Fruit fly (Drosophila melanogaster) whole organism, embryonic: ENCODE data around the gene heix.
A peak's percentile ranks its signal among the peaks of the same experiment; 100 is the strongest.

ENCODE experiments used
- CG10366 ChIP-seq: fragments of 200-800 bp; sonication (Bioruptor generic); IDR thresholded peaks from 2 replicates; pipeline ENCODE4 v1.3.6; 2022; ENCODE audit warnings: missing biosample characterization, missing genetic modification characterization
- CG12219 ChIP-seq: fragments of 200-800 bp; sonication (Bioruptor generic); optimal IDR thresholded peaks from 3 replicates; lab custom pipeline; 2018; ENCODE audit warnings: missing biosample characterization, mild to moderate bottlenecking, missing genetic modification characterization
- CG12391 ChIP-seq: fragments of 200-800 bp; sonication (Bioruptor generic); optimal IDR thresholded peaks from 3 replicates; lab custom pipeline; 2018; ENCODE audit warnings: missing biosample characterization, mild to moderate bottlenecking, missing genetic modification characterization, moderate library complexity
- CG13775 ChIP-seq: fragments of 200-800 bp; sonication (Bioruptor generic); optimal IDR thresholded peaks from 3 replicates; lab custom pipeline; 2017; ENCODE audit warnings: missing biosample characterization, mild to moderate bottlenecking, missing genetic modification characterization
- CG15269 ChIP-seq: fragments of 200-800 bp; sonication (Bioruptor generic); optimal IDR thresholded peaks from 2 replicates; lab custom pipeline; 2018; ENCODE audit warnings: missing biosample characterization, mild to moderate bottlenecking, missing genetic modification characterization, moderate library complexity
- CG1603 ChIP-seq: fragments of 200-800 bp; sonication (Bioruptor generic); optimal IDR thresholded peaks from 2 replicates; lab custom pipeline; 2019; ENCODE audit warnings: missing biosample characterization, mild to moderate bottlenecking, missing genetic modification characterization, moderate library complexity
- CG16813 ChIP-seq: fragments of 200-800 bp; sonication (Bioruptor generic); IDR thresholded peaks from 3 replicates; pipeline ENCODE4 v1.3.6; 2022; ENCODE audit warnings: missing biosample characterization, missing genetic modification characterization; ENCODE audit not compliant: partially characterized antibody
- CG17385 ChIP-seq: fragments of 200-800 bp; sonication (Bioruptor generic); optimal IDR thresholded peaks from 3 replicates; lab custom pipeline; 2018; ENCODE audit warnings: missing biosample characterization, mild to moderate bottlenecking, missing genetic modification characterization
- CG3281 ChIP-seq: fragments of 200-800 bp; sonication (Bioruptor generic); optimal IDR thresholded peaks from 3 replicates; lab custom pipeline; 2017; ENCODE audit warnings: missing biosample characterization, mild to moderate bottlenecking, missing genetic modification characterization
- CG4617 ChIP-seq: fragments of 200-800 bp; sonication (Bioruptor generic); optimal IDR thresholded peaks from 3 replicates; lab custom pipeline; 2016; ENCODE audit warnings: missing biosample characterization, missing genetic modification characterization, borderline replicate concordance
- CG7271 ChIP-seq: fragments of 200-800 bp; sonication (Bioruptor generic); optimal IDR thresholded peaks from 2 replicates; lab custom pipeline; 2018; ENCODE audit warnings: missing biosample characterization, mild to moderate bottlenecking, missing genetic modification characterization, moderate library complexity
- CG7372 ChIP-seq: fragments of 200-800 bp; sonication (Bioruptor generic); IDR thresholded peaks from 2 replicates; pipeline ENCODE4 v1.3.6; 2022; ENCODE audit warnings: missing biosample characterization, missing genetic modification characterization
- CG8359 ChIP-seq: fragments of 200-800 bp; sonication (Bioruptor generic); optimal IDR thresholded peaks from 2 replicates; lab custom pipeline; 2017; ENCODE audit warnings: missing biosample characterization, mild to moderate bottlenecking, missing genetic modification characterization, borderline replicate concordance
- CG8924 ChIP-seq: fragments of 200-800 bp; optimal IDR thresholded peaks from 3 replicates; lab custom pipeline; 2019; ENCODE audit warnings: missing biosample characterization, mild to moderate bottlenecking, missing genetic modification characterization, moderate library complexity
- CHES-1-like ChIP-seq: fragments of 200-800 bp; sonication (Bioruptor generic); optimal IDR thresholded peaks from 2 replicates; lab custom pipeline; 2016; ENCODE audit warnings: missing biosample characterization, missing genetic modification characterization
- Chrac-16 ChIP-seq: fragments of 200-800 bp; sonication (Bioruptor generic); optimal IDR thresholded peaks from 3 replicates; lab custom pipeline; 2016; ENCODE audit warnings: missing biosample characterization, missing genetic modification characterization
- CrebB ChIP-seq: fragments of 200-800 bp; sonication (Bioruptor generic); optimal IDR thresholded peaks from 3 replicates; lab custom pipeline; 2018; ENCODE audit warnings: missing biosample characterization, mild to moderate bottlenecking, missing genetic modification characterization
- Dip3 ChIP-seq: fragments of 200-800 bp; sonication (Bioruptor generic); optimal IDR thresholded peaks from 3 replicates; lab custom pipeline; 2016; ENCODE audit warnings: missing biosample characterization, missing genetic modification characterization
- Dref ChIP-seq: fragments of 200-800 bp; sonication (Bioruptor generic); IDR thresholded peaks from 2 replicates; pipeline ENCODE4 v1.3.6; 2022; ENCODE audit warnings: missing biosample characterization, missing genetic modification characterization
- Eip74EF ChIP-seq, 2 experiments: fragments of 200-800 bp in 1 of 2; fragments of >200 bp in 1 of 2; sonication (Bioruptor generic) in 1 of 2; optimal IDR thresholded peaks; 2 replicates each; lab custom pipeline; 2017 to 2019; ENCODE audit warnings: missing biosample characterization in 2 of 2, missing genetic modification characterization in 2 of 2, mild to moderate bottlenecking in 1 of 2, moderate library complexity in 1 of 2
- Hey ChIP-seq: fragments of 200-800 bp; sonication (Bioruptor generic); optimal IDR thresholded peaks from 3 replicates; lab custom pipeline; 2018; ENCODE audit warnings: missing biosample characterization, mild to moderate bottlenecking, missing genetic modification characterization
- Hsf ChIP-seq: fragments of 200-800 bp; sonication (Bioruptor generic); optimal IDR thresholded peaks from 3 replicates; lab custom pipeline; 2016; ENCODE audit warnings: missing biosample characterization, missing genetic modification characterization
- Lhr ChIP-seq: fragments of 200-800 bp; sonication (Bioruptor generic); optimal IDR thresholded peaks from 3 replicates; lab custom pipeline; 2017; ENCODE audit warnings: mild to moderate bottlenecking, missing biosample characterization, missing genetic modification reagents, missing genetic modification characterization
- MTF-1 ChIP-seq: fragments of 200-800 bp; sonication (Bioruptor generic); optimal IDR thresholded peaks from 2 replicates; lab custom pipeline; 2018; ENCODE audit warnings: missing biosample characterization, mild to moderate bottlenecking, missing genetic modification characterization, borderline replicate concordance
- Vsx1 ChIP-seq: fragments of 200-800 bp; sonication (Bioruptor generic); optimal IDR thresholded peaks from 2 replicates; lab custom pipeline; 2017; ENCODE audit warnings: missing biosample characterization, mild to moderate bottlenecking, missing genetic modification characterization, missing genetic modification reagents
- YL-1 ChIP-seq: fragments of 200-800 bp; sonication (Bioruptor generic); optimal IDR thresholded peaks from 3 replicates; lab custom pipeline; 2017; ENCODE audit warnings: missing biosample characterization, mild to moderate bottlenecking, missing genetic modification characterization
- ab ChIP-seq: fragments of 200-800 bp; sonication (Bioruptor generic); optimal IDR thresholded peaks from 2 replicates; lab custom pipeline; 2016; ENCODE audit warnings: missing biosample characterization, missing genetic modification characterization
- danr ChIP-seq: fragments of 200-800 bp; sonication (Bioruptor generic); IDR thresholded peaks from 2 replicates; pipeline ENCODE4 v1.3.6; 2022; ENCODE audit warnings: missing biosample characterization, missing genetic modification characterization
- dimm ChIP-seq: fragments of 200-800 bp; sonication (Bioruptor generic); IDR thresholded peaks from 2 replicates; pipeline ENCODE4 v1.3.6; 2022; ENCODE audit warnings: missing biosample characterization, missing genetic modification characterization
- dmrt11E ChIP-seq: fragments of 200-800 bp; sonication (Bioruptor generic); optimal IDR thresholded peaks from 3 replicates; lab custom pipeline; 2018; ENCODE audit warnings: missing biosample characterization, mild to moderate bottlenecking, missing genetic modification characterization, moderate library complexity
- gcm2 ChIP-seq: fragments of 200-800 bp; sonication (Bioruptor generic); optimal IDR thresholded peaks from 2 replicates; lab custom pipeline; 2016; ENCODE audit warnings: missing biosample characterization, missing genetic modification characterization
- grau ChIP-seq: fragments of 200-800 bp; optimal IDR thresholded peaks from 3 replicates; lab custom pipeline; 2019; ENCODE audit warnings: missing biosample characterization, mild to moderate bottlenecking, missing genetic modification characterization, moderate library complexity
- gsb-n ChIP-seq: fragments of 200-800 bp; sonication (Bioruptor generic); optimal IDR thresholded peaks from 3 replicates; lab custom pipeline; 2018; ENCODE audit warnings: missing biosample characterization, mild to moderate bottlenecking, missing genetic modification characterization
- gt ChIP-seq: fragments of 200-800 bp; sonication (Bioruptor generic); IDR thresholded peaks from 2 replicates; pipeline ENCODE4 v1.3.6; 2022; ENCODE audit warnings: missing biosample characterization, missing genetic modification characterization
- hkb ChIP-seq, 2 experiments: fragments of 200-800 bp in 1 of 2; fragments of >200 bp in 1 of 2; sonication (Bioruptor generic) in 1 of 2; IDR thresholded peaks in 1 of 2; optimal IDR thresholded peaks in 1 of 2; 2 replicates each; pipeline versions ENCODE4 v1.3.6 to Lab custom; 2017 to 2022; ENCODE audit warnings: missing biosample characterization in 1 of 2, missing genetic modification characterization in 1 of 2
- jumu ChIP-seq: fragments of 200-800 bp; sonication (Bioruptor generic); optimal IDR thresholded peaks from 3 replicates; lab custom pipeline; 2016; ENCODE audit warnings: missing biosample characterization, missing genetic modification characterization
- klu ChIP-seq: fragments of 200-800 bp; sonication (Bioruptor generic); IDR thresholded peaks from 2 replicates; pipeline ENCODE4 v1.3.6; 2022; ENCODE audit warnings: missing biosample characterization, missing genetic modification characterization
- lov ChIP-seq, 2 experiments: fragments of 200-800 bp in 1 of 2; fragments of >200 bp in 1 of 2; sonication (Bioruptor generic) in 1 of 2; IDR thresholded peaks in 1 of 2; optimal IDR thresholded peaks in 1 of 2; 2 replicates in 1 of 2; 3 replicates in 1 of 2; pipeline versions ENCODE4 v1.3.6 to Lab custom; 2017 to 2022; ENCODE audit warnings: missing biosample characterization in 1 of 2, missing genetic modification characterization in 1 of 2
- luna ChIP-seq: fragments of 200-800 bp; sonication (Bioruptor generic); optimal IDR thresholded peaks from 2 replicates; lab custom pipeline; 2016; ENCODE audit warnings: missing biosample characterization, missing genetic modification characterization
- onecut ChIP-seq: fragments of 200-800 bp; sonication (Bioruptor generic); IDR thresholded peaks from 2 replicates; pipeline ENCODE4 v1.3.6; 2022; ENCODE audit warnings: missing biosample characterization, missing genetic modification characterization
- rib ChIP-seq: fragments of 200-800 bp; sonication (Bioruptor generic); IDR thresholded peaks from 2 replicates; pipeline ENCODE4 v1.3.6; 2022; ENCODE audit warnings: missing biosample characterization, missing genetic modification characterization
- salm ChIP-seq: fragments of 200-800 bp; sonication (Bioruptor generic); optimal IDR thresholded peaks from 2 replicates; lab custom pipeline; 2018; ENCODE audit warnings: missing biosample characterization, mild to moderate bottlenecking, missing genetic modification characterization
- sens ChIP-seq: fragments of 200-800 bp; sonication (Bioruptor generic); peaks from one replicate; lab custom pipeline; 2016; ENCODE audit warnings: missing biosample characterization, missing genetic modification characterization
- slbo ChIP-seq: fragments of 200-800 bp; sonication (Bioruptor generic); IDR thresholded peaks from 2 replicates; pipeline ENCODE4 v1.3.6; 2022; ENCODE audit warnings: missing biosample characterization, missing genetic modification characterization
- so ChIP-seq: fragments of 200-800 bp; sonication (Bioruptor generic); IDR thresholded peaks from 3 replicates; pipeline ENCODE4 v1.3.6; 2022; ENCODE audit warnings: missing biosample characterization, missing genetic modification characterization
- sug ChIP-seq: fragments of 200-800 bp; optimal IDR thresholded peaks from 2 replicates; lab custom pipeline; 2019; ENCODE audit warnings: missing biosample characterization, mild to moderate bottlenecking, missing genetic modification characterization, moderate library complexity
- twi ChIP-seq: fragments of 200-800 bp; optimal IDR thresholded peaks from 2 replicates; lab custom pipeline; 2019; ENCODE audit warnings: missing biosample characterization, mild to moderate bottlenecking, missing genetic modification characterization, moderate library complexity
- wor ChIP-seq: fragments of 200-800 bp; sonication (Bioruptor generic); IDR thresholded peaks from 2 replicates; pipeline ENCODE4 v1.3.6; 2022; ENCODE audit warnings: missing biosample characterization, missing genetic modification characterization
- zf30C ChIP-seq: fragments of 200-800 bp; sonication (Bioruptor generic); optimal IDR thresholded peaks from 3 replicates; lab custom pipeline; 2018; ENCODE audit warnings: missing biosample characterization, mild to moderate bottlenecking, missing genetic modification characterization

heix gene

dm6 chr2L:16279774-16280252 lies 19.8 kb downstream of the heix start (continued):
- TF ChIP-seq sens (GFP tag; lab: Kevin White, UChicago) (peak; percentile 99), CG1603 (tag; lab: Kevin White, UChicago) (peak; percentile 87), CG4617 (GFP tag; lab: Kevin White, UChicago) (peak; percentile 86), CG17385 (GFP tag; lab: Kevin White, UChicago) (peak; percentile 71), Hsf (peak; percentile 92), rib (GFP tag; lab: Robert Waterston, UW) (peak; percentile 45; the same call in 1 of the 2 replicates), grau (peak; percentile 93), gt (GFP tag; lab: Robert Waterston, UW) (0 out of 2 replicates have a peak, but pooled peaks have one; percentile 46), luna (GFP tag; lab: Kevin White, UChicago) (no peak), CG16813 (GFP tag; lab: Robert Waterston, UW) (no peak), Vsx1 (GFP tag; lab: Kevin White, UChicago) (peak; percentile 85), Lhr (GFP tag; lab: Kevin White, UChicago) (peak; percentile 81), Chrac-16 (GFP tag; lab: Kevin White, UChicago) (peak; percentile 85), CG8924 (tag; lab: Kevin White, UChicago) (peak; percentile 96), danr (GFP tag; lab: Robert Waterston, UW) (peak; percentile 78), Dref (GFP tag; lab: Robert Waterston, UW) (no peak), gcm2 (GFP tag; lab: Kevin White, UChicago) (peak; percentile 66), sug (tag; lab: Kevin White, UChicago) (peak; percentile 68), Dip3 (GFP tag; lab: Kevin White, UChicago) (peak; percentile 54), CG8359 (GFP tag; lab: Kevin White, UChicago) (peak; percentile 83), ab (GFP tag; lab: Kevin White, UChicago) (peak; percentile 57), jumu (GFP tag; lab: Kevin White, UChicago) (peak; percentile 74), MTF-1 (peak; percentile 51), CG15269 (peak; percentile 94), lov (optimal IDR thresholded peaks at IDR 0.05; lab: Kevin White, UChicago) (no peak), lov (GFP tag; IDR thresholded peaks at IDR 0.05; lab: Robert Waterston, UW) (no peak; the same call in 2 of the 3 replicates), zf30C (no peak), salm (tag; lab: Kevin White, UChicago) (peak; percentile 92), slbo (GFP tag; lab: Robert Waterston, UW) (peak; percentile 58; the same call in 1 of the 2 replicates), dmrt11E (tag; lab: Kevin White, UChicago) (peak; percentile 93), hkb (optimal IDR thresholded peaks at IDR 0.05; lab: Kevin White, UChicago) (no peak), hkb (GFP tag; IDR thresholded peaks at IDR 0.05; lab: Robert Waterston, UW) (peak; percentile 83), so (GFP tag; lab: Robert Waterston, UW) (peak; percentile 86; the same call in 2 of the 3 replicates), CG13775 (GFP tag; lab: Kevin White, UChicago) (peak; percentile 85), twi (tag; lab: Kevin White, UChicago) (peak; percentile 92), YL-1 (GFP tag; lab: Kevin White, UChicago) (peak; percentile 21), CHES-1-like (peak; percentile 77), CG7372 (GFP tag; lab: Robert Waterston, UW) (peak; percentile 62), wor (GFP tag; lab: Robert Waterston, UW) (peak; percentile 86), CG3281 (GFP tag; lab: Kevin White, UChicago) (peak; percentile 80), CG7271 (tag; lab: Kevin White, UChicago) (peak; percentile 37), klu (GFP tag; lab: Robert Waterston, UW) (no peak; the same call in 1 of the 2 replicates), dimm (GFP tag; lab: Robert Waterston, UW) (peak; percentile 50; the same call in 1 of the 2 replicates), CG12391 (tag; lab: Kevin White, UChicago) (peak; percentile 96), CG10366 (peak; percentile 69), Hey (tag; lab: Kevin White, UChicago) (no peak), onecut (GFP tag; lab: Robert Waterston, UW) (peak; percentile 62), Eip74EF (GFP tag; optimal IDR thresholded peaks at IDR 0.05; lab: Kevin White, UChicago) (peak in 1 of 2 experiments; percentile 95), CG12219 (peak; percentile 91), gsb-n (tag; lab: Kevin White, UChicago) (peak; percentile 88), CrebB (tag; lab: Kevin White, UChicago) (peak; percentile 75)
